ENCODE assay signal across 2 worm cellular contexts in genomic region chrX:9349844-9350556, ce11.
A peak's percentile ranks its signal among the peaks of the same experiment; 100 is the strongest.
TF ChIP-seq lines count a peak whose summit lies in the region.

Gene flp-20, minus strand, starts transcription at chrX:9349894.

TF ChIP-seq in whole organism, L2 larva, 48 proteins besides CTCF, POLR2A, EP300 and RAD21:
- peak; percentile 56 for TF ChIP-seq unc-55 (GFP tag; optimal IDR thresholded peaks at IDR 0.05; lab: Kevin White, UChicago)
- TF ChIP-seq crh-2 (tag; optimal IDR thresholded peaks at IDR 0.05; lab: Kevin White, UChicago), result no peak
TF ChIP-seq in whole organism, L2 larva: peak in this region for 1.

TF ChIP-seq in whole organism, L4 larva, 104 proteins besides CTCF, POLR2A, EP300 and RAD21:
- TF ChIP-seq aha-1 (tag; lab: Kevin White, UChicago) (peak; percentile 72), Y5F2A.4 (GFP tag; optimal IDR thresholded peaks at IDR 0.05; lab: Kevin White, UChicago) (no peak)
